Worm (Caenorhabditis elegans) whole organism, L1 larva: ENCODE results near the gene H04M03.12.
A peak's percentile ranks its signal among the peaks of the same experiment; 100 is the strongest.

Source experiments
- C04F5.9 ChIP-seq: sonication (generic microtip); optimal IDR thresholded peaks from 2 replicates; lab custom pipeline; 2016; ENCODE audit warnings: missing genetic modification characterization, missing compliant biosample characterization
- C16A3.4 ChIP-seq: fragments of 150-350 bp; optimal IDR thresholded peaks from 2 replicates; lab custom pipeline; 2014; ENCODE audit warnings: missing biosample characterization, missing genetic modification characterization
- aha-1 ChIP-seq: fragments of 150-350 bp; optimal IDR thresholded peaks from 2 replicates; lab custom pipeline; 2014; ENCODE audit warnings: missing biosample characterization, missing genetic modification characterization
- blmp-1 ChIP-seq: fragments of 150-350 bp; optimal IDR thresholded peaks from 2 replicates; lab custom pipeline; 2014; ENCODE audit warnings: missing biosample characterization, missing genetic modification characterization
- ceh-63 ChIP-seq: fragments of 200-800 bp; sonication (Bioruptor generic); optimal IDR thresholded peaks from 2 replicates; lab custom pipeline; 2018; ENCODE audit warnings: mild to moderate bottlenecking, missing genetic modification characterization, missing compliant biosample characterization
- ceh-8 ChIP-seq: fragments of 200-800 bp; sonication (Bioruptor generic); optimal IDR thresholded peaks from 2 replicates; lab custom pipeline; 2018; ENCODE audit warnings: mild to moderate bottlenecking, missing genetic modification characterization, moderate library complexity, missing compliant biosample characterization
- ceh-90 ChIP-seq: sonication (generic microtip); optimal IDR thresholded peaks from 2 replicates; lab custom pipeline; 2016; ENCODE audit warnings: missing genetic modification characterization, missing compliant biosample characterization
- efl-1 ChIP-seq, 4 experiments: fragments of 150-350 bp; optimal IDR thresholded peaks in 3 of 4; peaks in 1 of 4; 1 replicate in 1 of 4; 2 replicates in 3 of 4; lab custom pipeline; 2014; ENCODE audit warnings: missing biosample characterization in 2 of 4, missing genetic modification characterization in 2 of 4, missing genetic modification reagents in 2 of 4
- efl-3 ChIP-seq: fragments of 200-800 bp; sonication (Bioruptor generic); optimal IDR thresholded peaks from 2 replicates; lab custom pipeline; 2018; ENCODE audit warnings: mild to moderate bottlenecking, missing genetic modification characterization, missing compliant biosample characterization
- egl-13 ChIP-seq: sonication (generic microtip); optimal IDR thresholded peaks from 2 replicates; lab custom pipeline; 2016; ENCODE audit warnings: missing genotype, missing genetic modification reagents, missing genetic modification characterization, missing compliant biosample characterization
- egl-27 ChIP-seq, 2 experiments: fragments of 150-350 bp in 1 of 2; sonication (generic microtip); optimal IDR thresholded peaks; 3 replicates each; lab custom pipeline; 2017 to 2018; ENCODE audit warnings: missing biosample characterization in 2 of 2, missing genetic modification characterization in 2 of 2, missing genetic modification reagents in 2 of 2
- elt-2 ChIP-seq: sonication (generic microtip); optimal IDR thresholded peaks from 2 replicates; lab custom pipeline; 2016; ENCODE audit warnings: missing genetic modification characterization, mild to moderate bottlenecking, inconsistent platforms, missing compliant biosample characterization, missing genetic modification reagents
- hlh-4 ChIP-seq: sonication (generic microtip); optimal IDR thresholded peaks from 2 replicates; lab custom pipeline; 2016; ENCODE audit warnings: mild to moderate bottlenecking, missing genetic modification characterization, missing compliant biosample characterization
- lin-13 ChIP-seq: fragments of 150-350 bp; optimal IDR thresholded peaks from 2 replicates; lab custom pipeline; 2014; ENCODE audit warnings: missing biosample characterization, missing genetic modification reagents, missing genetic modification characterization
- mdl-1 ChIP-seq, 2 experiments: fragments of 150-350 bp; optimal IDR thresholded peaks; 2 replicates each; lab custom pipeline; 2014 to 2017; ENCODE audit warnings: missing biosample characterization in 2 of 2, missing genetic modification characterization in 2 of 2, inconsistent platforms in 1 of 2
- mef-2 ChIP-seq: fragments of 150-350 bp; optimal IDR thresholded peaks from 2 replicates; lab custom pipeline; 2014; ENCODE audit warnings: missing biosample characterization, missing genetic modification characterization
- nhr-237 ChIP-seq: fragments of 150-350 bp; optimal IDR thresholded peaks from 2 replicates; lab custom pipeline; 2014; ENCODE audit warnings: missing biosample characterization, missing genetic modification characterization
- nhr-28 ChIP-seq: fragments of 150-350 bp; optimal IDR thresholded peaks from 2 replicates; lab custom pipeline; 2014; ENCODE audit warnings: missing biosample characterization, missing genetic modification characterization
- nhr-71 ChIP-seq: sonication (generic microtip); optimal IDR thresholded peaks from 2 replicates; lab custom pipeline; 2016; ENCODE audit warnings: mild to moderate bottlenecking, missing genetic modification characterization, moderate library complexity, missing compliant biosample characterization
- pax-3 ChIP-seq: fragments of 200-800 bp; sonication (Bioruptor generic); optimal IDR thresholded peaks from 2 replicates; lab custom pipeline; 2018; ENCODE audit warnings: mild to moderate bottlenecking, missing genetic modification characterization, moderate library complexity, missing compliant biosample characterization
- snu-23 ChIP-seq: sonication (generic microtip); optimal IDR thresholded peaks from 2 replicates; lab custom pipeline; 2016; ENCODE audit warnings: missing genetic modification characterization, missing compliant biosample characterization
- sup-37 ChIP-seq: fragments of 200-800 bp; sonication (Bioruptor generic); optimal IDR thresholded peaks from 2 replicates; lab custom pipeline; 2018; ENCODE audit warnings: mild to moderate bottlenecking, missing genetic modification characterization, missing compliant biosample characterization
- unc-30 ChIP-seq: sonication (generic microtip); optimal IDR thresholded peaks from 2 replicates; lab custom pipeline; 2017; ENCODE audit warnings: missing biosample characterization, missing genetic modification characterization
- unc-86 ChIP-seq: sonication (generic microtip); optimal IDR thresholded peaks from 2 replicates; lab custom pipeline; 2016; ENCODE audit warnings: missing genetic modification characterization, missing compliant biosample characterization
- xbp-1 ChIP-seq: sonication (generic microtip); optimal IDR thresholded peaks from 2 replicates; lab custom pipeline; 2016; ENCODE audit warnings: missing genetic modification characterization, missing compliant biosample characterization
- ztf-11 ChIP-seq, 2 experiments: sonication (generic microtip); optimal IDR thresholded peaks; 2 replicates each; lab custom pipeline; 2016 to 2017; ENCODE audit warnings: missing genetic modification characterization in 2 of 2, missing biosample characterization in 1 of 2, missing compliant biosample characterization in 1 of 2

H04M03.12 gene

DNA sequence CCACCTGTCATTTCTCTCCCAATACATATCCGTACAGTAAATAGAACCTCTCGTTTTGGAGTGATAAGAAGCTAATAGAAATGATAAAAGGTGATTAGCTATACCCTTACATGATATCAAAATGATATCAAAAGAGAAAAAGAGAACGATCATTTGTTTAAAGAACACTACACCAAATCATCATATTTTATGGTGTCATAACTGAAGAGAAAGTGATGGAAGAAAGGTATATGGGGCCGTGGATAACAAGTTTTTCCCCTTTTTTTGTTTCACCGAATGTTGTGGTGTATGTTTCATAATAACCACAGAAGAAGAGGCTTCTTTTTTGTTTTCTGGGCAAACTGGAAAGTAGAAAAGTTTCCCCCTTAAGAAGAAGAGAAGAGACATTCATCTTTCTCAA, 44.9 kb downstream of the H04M03.12 start:
- peak; percentile 72 for TF ChIP-seq blmp-1 (tag; lab: Kevin White, UChicago)
- TF ChIP-seq unc-30 (tag; lab: Kevin White, UChicago): no peak
- no peak for TF ChIP-seq xbp-1 (tag; lab: Kevin White, UChicago)
- no peak for TF ChIP-seq nhr-237 (tag; lab: Kevin White, UChicago)
- TF ChIP-seq mef-2 (tag; lab: Kevin White, UChicago): no peak

DNA sequence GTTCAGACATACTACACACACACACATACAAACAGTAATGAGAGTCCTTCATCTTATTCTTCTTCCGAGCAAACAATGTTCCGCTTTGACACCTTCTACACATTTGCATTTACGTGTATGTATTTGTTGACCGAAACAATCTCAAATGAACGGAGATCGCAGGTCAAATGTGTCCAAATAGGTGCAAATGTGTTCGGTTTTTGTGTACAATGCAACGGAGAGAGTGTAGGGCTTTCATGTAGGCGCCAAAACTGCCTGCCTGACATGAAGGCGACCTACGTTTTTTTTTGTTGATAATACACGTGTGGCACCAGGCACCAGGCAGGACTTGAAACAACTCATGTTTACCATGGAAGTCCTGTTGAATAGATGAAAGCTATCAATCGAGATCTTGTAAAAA, 46.2 kb downstream of the H04M03.12 start:
- TF ChIP-seq aha-1 (no peak), ceh-63 (GFP tag; lab: Kevin White, UChicago) (no peak)

DNA sequence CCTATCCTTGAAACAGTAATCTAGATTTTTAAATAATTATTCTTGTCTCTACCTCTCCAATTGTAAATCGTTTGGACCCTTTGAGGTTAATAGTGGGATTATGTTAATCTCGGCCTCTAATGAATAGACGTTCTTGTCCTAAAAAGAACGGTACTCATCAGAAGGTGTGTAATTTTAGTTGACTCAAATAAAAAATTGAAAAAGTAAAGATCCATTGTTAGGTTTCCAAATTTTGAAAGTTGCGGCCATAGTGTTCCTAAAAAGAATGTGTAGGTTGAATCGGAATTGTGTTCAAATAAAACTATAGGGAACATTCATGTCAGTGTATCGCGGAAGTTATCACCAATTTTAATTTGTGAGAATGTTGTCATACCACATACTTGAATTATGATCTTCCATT, 47.5 kb downstream of the H04M03.12 start:
- no peak for TF ChIP-seq efl-1 (optimal IDR thresholded peaks at IDR 0.05; lab: Kevin White, UChicago)
- peak in 1 of 2 experiments; percentile 59 for TF ChIP-seq efl-1 (GFP tag; optimal IDR thresholded peaks at IDR 0.05 in 1 of 2; lab: Kevin White, UChicago)
- TF ChIP-seq hlh-4 (tag; lab: Kevin White, UChicago): no peak
- TF ChIP-seq unc-86 (tag; lab: Kevin White, UChicago): no peak
- TF ChIP-seq nhr-71: no peak

DNA sequence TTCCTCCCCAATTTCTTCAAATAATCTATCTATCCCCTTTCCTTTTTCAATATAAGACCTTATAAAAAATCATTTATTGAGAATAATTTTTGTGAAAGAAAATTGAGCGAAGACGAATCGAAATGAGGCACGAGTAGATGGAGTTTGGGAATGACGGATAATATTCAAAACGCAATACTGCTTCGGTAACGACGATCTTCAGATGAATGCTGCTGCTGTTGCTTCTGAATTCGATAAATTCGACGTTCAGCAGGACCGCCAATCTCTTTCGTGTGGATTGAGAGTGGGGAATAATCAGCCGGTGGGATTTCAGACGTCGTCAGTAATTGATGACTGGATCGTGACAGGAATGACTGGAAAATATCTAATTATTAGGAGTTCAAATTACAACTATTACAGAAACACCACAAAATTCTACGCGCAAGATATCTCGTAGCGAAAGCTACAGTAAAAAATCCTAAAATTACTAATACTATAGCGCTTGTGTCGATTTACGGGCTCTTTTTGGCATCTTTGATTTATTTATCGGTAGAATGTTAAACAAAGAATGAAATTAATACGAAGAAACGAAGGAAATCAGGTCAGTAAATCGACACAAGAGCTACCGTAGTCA, 52.3 kb downstream of the H04M03.12 start:
- TF ChIP-seq egl-13 (tag; lab: Kevin White, UChicago) (no peak), lin-13 (GFP tag; lab: Kevin White, UChicago) (no peak), elt-2 (tag; lab: Kevin White, UChicago) (no peak), xbp-1 (tag; lab: Kevin White, UChicago) (no peak), aha-1 (no peak), efl-1 (optimal IDR thresholded peaks at IDR 0.05; lab: Kevin White, UChicago) (no peak), efl-1 (GFP tag; optimal IDR thresholded peaks at IDR 0.05 in 1 of 2; lab: Kevin White, UChicago) (no peak), ztf-11 (tag; optimal IDR thresholded peaks at IDR 0.05; lab: Kevin White, UChicago) (no peak), nhr-28 (tag; lab: Kevin White, UChicago) (no peak), mdl-1 (tag; optimal IDR thresholded peaks at IDR 0.05; lab: Kevin White, UChicago) (no peak), C16A3.4 (tag; lab: Kevin White, UChicago) (no peak), sup-37 (GFP tag; lab: Kevin White, UChicago) (no peak), ceh-8 (GFP tag; lab: Kevin White, UChicago) (no peak), egl-27 (tag; optimal IDR thresholded peaks at IDR 0.05; lab: Kevin White, UChicago) (no peak), efl-3 (GFP tag; lab: Kevin White, UChicago) (no peak), snu-23 (GFP tag; lab: Kevin White, UChicago) (no peak), C04F5.9 (tag; lab: Kevin White, UChicago) (no peak), ceh-90 (tag; lab: Kevin White, UChicago) (no peak), ceh-63 (GFP tag; lab: Kevin White, UChicago) (no peak), pax-3 (tag; lab: Kevin White, UChicago) (no peak)
- TF ChIP-seq, all 84 proteins: peak for 0
